Fruit fly (Drosophila melanogaster) whole organism, wandering third instar larva: ENCODE results near the gene CG1492.
A peak's percentile ranks its signal among the peaks of the same experiment; 100 is the strongest.

ENCODE experiments used
- Abd-B ChIP-seq: fragments of >200 bp; optimal IDR thresholded peaks from 2 replicates; lab custom pipeline; 2017; ENCODE audit warnings: missing biosample characterization, missing genetic modification characterization
- CG9705 ChIP-seq: fragments of 200-800 bp; sonication (Bioruptor generic); optimal IDR thresholded peaks from 2 replicates; lab custom pipeline; 2018; ENCODE audit warnings: missing biosample characterization, mild to moderate bottlenecking, missing genetic modification characterization
- CrebA ChIP-seq: fragments of 200-800 bp; sonication (Bioruptor generic); optimal IDR thresholded peaks from 2 replicates; lab custom pipeline; 2016; ENCODE audit warnings: missing biosample characterization, mild to moderate bottlenecking, missing genetic modification characterization, borderline replicate concordance
- Dfd ChIP-seq: fragments of >200 bp; optimal IDR thresholded peaks from 2 replicates; lab custom pipeline; 2017; ENCODE audit warnings: missing biosample characterization, missing genetic modification characterization
- Dif ChIP-seq: fragments of 200-275, 200-300 bp; sonication (Bioruptor generic); optimal IDR thresholded peaks from 2 replicates; lab custom pipeline; 2018; ENCODE audit warnings: missing biosample characterization, missing genetic modification characterization; ENCODE audit not compliant: partially characterized antibody
- HLH106 ChIP-seq: fragments of 200-800 bp; optimal IDR thresholded peaks from 3 replicates; lab custom pipeline; 2019; ENCODE audit warnings: missing biosample characterization, mild to moderate bottlenecking, missing genetic modification characterization, moderate library complexity
- Hnf4 ChIP-seq: fragments of 200-800 bp; sonication (Bioruptor generic); optimal IDR thresholded peaks from 2 replicates; lab custom pipeline; 2016; ENCODE audit warnings: missing biosample characterization, mild to moderate bottlenecking, missing genetic modification characterization
- Hr78 ChIP-seq: fragments of >200 bp; optimal IDR thresholded peaks from 2 replicates; lab custom pipeline; 2017; ENCODE audit warnings: missing biosample characterization, missing genetic modification characterization
- Hr83 ChIP-seq: fragments of 200-300 bp; sonication (Bioruptor generic); optimal IDR thresholded peaks from 2 replicates; lab custom pipeline; 2016; ENCODE audit warnings: missing biosample characterization, mild to moderate bottlenecking, missing genetic modification characterization, moderate library complexity; ENCODE audit not compliant: poor library complexity, severe bottlenecking
- Jra ChIP-seq: sonication (Bioruptor generic); optimal IDR thresholded peaks from 2 replicates; lab custom pipeline; 2016; ENCODE audit warnings: missing biosample characterization, missing genetic modification characterization
- Myc ChIP-seq: fragments of >200 bp; optimal IDR thresholded peaks from 2 replicates; lab custom pipeline; 2017
- Rel ChIP-seq, 2 experiments: fragments of 200-800 bp; sonication (Bioruptor generic) in 1 of 2; optimal IDR thresholded peaks; 2 replicates in 1 of 2; 3 replicates in 1 of 2; lab custom pipeline; 2016 to 2019; ENCODE audit warnings: mild to moderate bottlenecking in 2 of 2, missing biosample characterization in 2 of 2, missing genetic modification characterization in 2 of 2, moderate library complexity in 1 of 2
- Sp1 ChIP-seq: fragments of 200-800 bp; sonication (Bioruptor generic); optimal IDR thresholded peaks from 3 replicates; lab custom pipeline; 2019; ENCODE audit warnings: missing biosample characterization, mild to moderate bottlenecking, missing genetic modification characterization, moderate library complexity
- Vsx2 ChIP-seq: fragments of 200-300, 225-300 bp; sonication (Bioruptor generic); optimal IDR thresholded peaks from 2 replicates; lab custom pipeline; 2018; ENCODE audit warnings: missing biosample characterization, missing genetic modification characterization; ENCODE audit not compliant: partially characterized antibody
- br ChIP-seq: fragments of 200-800 bp; sonication (Bioruptor generic); optimal IDR thresholded peaks from 2 replicates; lab custom pipeline; 2016; ENCODE audit warnings: missing biosample characterization, missing genetic modification characterization
- brk ChIP-seq: fragments of 200-800 bp; sonication (Bioruptor generic); optimal IDR thresholded peaks from 2 replicates; lab custom pipeline; 2016; ENCODE audit warnings: missing biosample characterization, mild to moderate bottlenecking, missing genetic modification characterization
- dl ChIP-seq, 2 experiments: fragments of 175-275, 200-275 bp in 1 of 2; fragments of 200-275 bp in 1 of 2; sonication (Bioruptor generic); optimal IDR thresholded peaks; lab custom pipeline; 2018; ENCODE audit warnings: mild to moderate bottlenecking in 2 of 2, missing biosample characterization in 2 of 2, missing genetic modification characterization in 2 of 2, moderate library complexity in 2 of 2; ENCODE audit not compliant: partially characterized antibody in 2 of 2, insufficient read depth in 1 of 2
- dmrt93B ChIP-seq: fragments of 200-800 bp; sonication (Bioruptor generic); optimal IDR thresholded peaks from 2 replicates; lab custom pipeline; 2018; ENCODE audit warnings: missing biosample characterization, mild to moderate bottlenecking, missing genetic modification characterization
- dsf ChIP-seq: sonication (Bioruptor generic); optimal IDR thresholded peaks from 2 replicates; lab custom pipeline; 2016; ENCODE audit warnings: missing biosample characterization, missing genetic modification characterization, borderline replicate concordance
- ey ChIP-seq: fragments of 200-800 bp; sonication (Bioruptor generic); optimal IDR thresholded peaks from 2 replicates; lab custom pipeline; 2016; ENCODE audit warnings: missing biosample characterization, missing genetic modification characterization
- fru ChIP-seq: fragments of 200-800 bp; sonication (Bioruptor generic); optimal IDR thresholded peaks from 3 replicates; lab custom pipeline; 2016; ENCODE audit warnings: missing biosample characterization, mild to moderate bottlenecking, missing genetic modification characterization
- h ChIP-seq: fragments of 200-800 bp; sonication (Bioruptor generic); optimal IDR thresholded peaks from 3 replicates; lab custom pipeline; 2016; ENCODE audit warnings: missing biosample characterization, mild to moderate bottlenecking, missing genetic modification characterization
- jim ChIP-seq: fragments of 175-275, 200-325 bp; sonication (Bioruptor generic); optimal IDR thresholded peaks from 2 replicates; lab custom pipeline; 2016; ENCODE audit warnings: missing biosample characterization, mild to moderate bottlenecking, missing genetic modification characterization
- pan ChIP-seq: fragments of >200 bp; optimal IDR thresholded peaks from 2 replicates; lab custom pipeline; 2017
- rgr ChIP-seq: fragments of 200-800 bp; sonication (Bioruptor generic); optimal IDR thresholded peaks from 3 replicates; lab custom pipeline; 2016; ENCODE audit warnings: missing biosample characterization, mild to moderate bottlenecking, missing genetic modification characterization
- sage ChIP-seq: fragments of 200-800 bp; sonication (Bioruptor generic); optimal IDR thresholded peaks from 2 replicates; lab custom pipeline; 2016; ENCODE audit warnings: missing biosample characterization, mild to moderate bottlenecking, missing genetic modification characterization
- sv ChIP-seq: fragments of 200-800 bp; sonication (Bioruptor generic); optimal IDR thresholded peaks from 3 replicates; lab custom pipeline; 2016; ENCODE audit warnings: missing biosample characterization, missing genetic modification characterization
- tai ChIP-seq: sonication (Bioruptor generic); optimal IDR thresholded peaks from 2 replicates; lab custom pipeline; 2016; ENCODE audit warnings: missing biosample characterization, missing genetic modification characterization
- usp ChIP-seq: fragments of >200 bp; optimal IDR thresholded peaks from 2 replicates; lab custom pipeline; 2017; ENCODE audit warnings: missing biosample characterization, missing genetic modification characterization

The CG1492 gene

dm6 chrX:12014800-12015389 is 2.9 kb upstream of the CG1492 start (continued):
- TF ChIP-seq Hr83 (GFP tag; lab: Kevin White, UChicago) (no peak), Abd-B (GFP tag; lab: Kevin White, UChicago) (no peak), brk (GFP tag; lab: Kevin White, UChicago) (no peak), Myc (lab: Kevin White, UChicago) (no peak), HLH106 (peak; percentile 46), Sp1 (GFP tag; lab: Kevin White, UChicago) (peak; percentile 40), Jra (GFP tag; lab: Kevin White, UChicago) (peak; percentile 52), rgr (peak; percentile 53), Dif (no peak), sage (GFP tag; lab: Kevin White, UChicago) (peak; percentile 70), CrebA (no peak), Dfd (GFP tag; lab: Kevin White, UChicago) (no peak), h (GFP tag; lab: Kevin White, UChicago) (peak; percentile 59), sv (no peak)

- no peak for TF ChIP-seq Rel (GFP tag; optimal IDR thresholded peaks at IDR 0.05; lab: Kevin White, UChicago)
- TF ChIP-seq Rel (tag; optimal IDR thresholded peaks at IDR 0.05; lab: Kevin White, UChicago): peak; percentile 46
- TF ChIP-seq ey (GFP tag; lab: Kevin White, UChicago): no peak
- peak; percentile 23 for TF ChIP-seq Jra (GFP tag; lab: Kevin White, UChicago)
- no peak for TF ChIP-seq h (GFP tag; lab: Kevin White, UChicago)
Measured at dm6 chrX:12014131-12014530, 2.1 kb upstream of the CG1492 start.

- TF ChIP-seq sv (no peak), Myc (lab: Kevin White, UChicago) (peak; percentile 11)
Measured at dm6 chrX:12013098-12013493, 1.1 kb upstream of the CG1492 start.

- TF ChIP-seq Dif (peak; percentile 63), dl (GFP tag; optimal IDR thresholded peaks at IDR 0.05; lab: Kevin White, UChicago; ENCODE audit: insufficient read depth in 1 of 2, partially characterized antibody in 2 of 2) (peak; percentile 17 to 57), dmrt93B (GFP tag; lab: Kevin White, UChicago) (no peak)
Measured at dm6 chrX:12007593-12007992, 4.4 kb downstream of the CG1492 start.

- peak; percentile 25 for TF ChIP-seq fru (GFP tag; lab: Kevin White, UChicago)
- no peak for TF ChIP-seq CrebA
- TF ChIP-seq usp (GFP tag; lab: Kevin White, UChicago): no peak
- no peak for TF ChIP-seq rgr
- TF ChIP-seq h (GFP tag; lab: Kevin White, UChicago): peak; percentile 20
- peak; percentile 98 for TF ChIP-seq Dif
- TF ChIP-seq dl (GFP tag; optimal IDR thresholded peaks at IDR 0.05; lab: Kevin White, UChicago; ENCODE audit: insufficient read depth in 1 of 2, partially characterized antibody in 2 of 2): peak; percentile 97 to 98
- TF ChIP-seq sv: no peak
- peak; percentile 23 for TF ChIP-seq Sp1 (GFP tag; lab: Kevin White, UChicago)
- no peak for TF ChIP-seq br
- TF ChIP-seq Jra (GFP tag; lab: Kevin White, UChicago): peak; percentile 9
- TF ChIP-seq Hr78 (GFP tag; lab: Kevin White, UChicago): no peak
- TF ChIP-seq dsf: no peak
- no peak for TF ChIP-seq pan (lab: Kevin White, UChicago)
- peak; percentile 27 for TF ChIP-seq Hr83 (GFP tag; lab: Kevin White, UChicago)
- peak; percentile 62 for TF ChIP-seq sage (GFP tag; lab: Kevin White, UChicago)
- peak; percentile 34 for TF ChIP-seq Hnf4 (GFP tag; lab: Kevin White, UChicago)
- TF ChIP-seq brk (GFP tag; lab: Kevin White, UChicago): peak; percentile 27
- no peak for TF ChIP-seq CG9705
- peak; percentile 60 for TF ChIP-seq jim (GFP tag; lab: Kevin White, UChicago)
- no peak for TF ChIP-seq tai (GFP tag; lab: Kevin White, UChicago)
- no peak for TF ChIP-seq ey (GFP tag; lab: Kevin White, UChicago)
- peak; percentile 95 for TF ChIP-seq Vsx2 (GFP tag; lab: Kevin White, UChicago)
- TF ChIP-seq Rel (GFP tag; optimal IDR thresholded peaks at IDR 0.05; lab: Kevin White, UChicago): peak; percentile 58
- TF ChIP-seq Rel (tag; optimal IDR thresholded peaks at IDR 0.05; lab: Kevin White, UChicago): no peak
Measured at dm6 chrX:12006678-12007441, 5.2 kb downstream of the CG1492 start, which contains the start of gene CG1806. Gene CG1806, plus strand, starts transcription at chrX:12007176.
